Worm (Caenorhabditis elegans) whole organism, L2 larva: ENCODE data around the gene ZK809.8.

ENCODE experiments used
- ZK546.5 ChIP-seq: sonication (generic microtip); optimal IDR thresholded peaks from 2 replicates; lab custom pipeline; 2017; ENCODE audit warnings: missing biosample characterization, missing genetic modification characterization
- aly-2 ChIP-seq: fragments of 150-350 bp; optimal IDR thresholded peaks from 2 replicates; lab custom pipeline; 2014; ENCODE audit warnings: missing biosample characterization, missing genetic modification characterization
- egl-27 ChIP-seq: sonication (generic microtip); optimal IDR thresholded peaks from 3 replicates; lab custom pipeline; 2017; ENCODE audit warnings: missing biosample characterization, missing genetic modification reagents, missing genetic modification characterization
- lin-11 ChIP-seq: fragments of 150-350 bp; sonication (generic microtip); optimal IDR thresholded peaks from 2 replicates; lab custom pipeline; 2014; ENCODE audit warnings: missing biosample characterization, missing genetic modification characterization, inconsistent platforms, mixed read lengths
- lin-13 ChIP-seq: fragments of 150-350 bp; optimal IDR thresholded peaks from 2 replicates; lab custom pipeline; 2014; ENCODE audit warnings: missing biosample characterization, missing genetic modification reagents, missing genetic modification characterization
- lin-39 ChIP-seq: fragments of 150-350 bp; optimal IDR thresholded peaks from 2 replicates; lab custom pipeline; 2014; ENCODE audit warnings: missing biosample characterization, missing genetic modification reagents, missing genetic modification characterization
- lsy-2 ChIP-seq, 2 experiments: fragments of 150-350 bp in 1 of 2; sonication (generic microtip) in 1 of 2; optimal IDR thresholded peaks; 2 replicates each; lab custom pipeline; 2014 to 2017; ENCODE audit warnings: missing biosample characterization in 2 of 2, missing genetic modification characterization in 2 of 2
- nhr-11 ChIP-seq: fragments of 150-350 bp; optimal IDR thresholded peaks from 2 replicates; lab custom pipeline; 2014; ENCODE audit warnings: missing biosample characterization, missing genetic modification characterization
- nhr-12 ChIP-seq: fragments of 150-350 bp; optimal IDR thresholded peaks from 2 replicates; lab custom pipeline; 2014; ENCODE audit warnings: missing biosample characterization, missing genetic modification characterization

- TF ChIP-seq lsy-2 (tag; optimal IDR thresholded peaks at IDR 0.05; lab: Kevin White, UChicago) (peak; percentile 57 to 94), lin-11 (peak; percentile 81), ZK546.5 (peak; percentile 26), nhr-11 (no peak), lin-39 (tag; lab: Kevin White, UChicago) (no peak), lin-13 (peak; percentile 65), egl-27 (tag; lab: Kevin White, UChicago) (no peak), nhr-12 (tag; lab: Kevin White, UChicago) (no peak), aly-2 (tag; lab: Kevin White, UChicago) (no peak)
Measured at ce11 chrIV:11601721-11602405, 47.0 kb downstream of the ZK809.8 start.
